Fruit fly (Drosophila melanogaster): ENCODE results near the gene CG32532.

Gene CG32532

dm6 chrX:19520376-19520775, 26.9 kb downstream of the CG32532 start:
- no peak for TF ChIP-seq tai (GFP tag; optimal IDR thresholded peaks at IDR 0.05)
- no peak for TF ChIP-seq foxo (GFP tag; optimal IDR thresholded peaks at IDR 0.05)
- TF ChIP-seq br (GFP tag; optimal IDR thresholded peaks at IDR 0.05), result no peak
- TF ChIP-seq Jra (GFP tag; optimal IDR thresholded peaks at IDR 0.05), result no peak
- no peak for TF ChIP-seq lola (GFP tag; optimal IDR thresholded peaks at IDR 0.05)
- TF ChIP-seq dl (GFP tag; optimal IDR thresholded peaks at IDR 0.05; ENCODE audit: insufficient read depth in 1 of 2, partially characterized antibody in 2 of 2), result no peak
- no peak for TF ChIP-seq sage (GFP tag; optimal IDR thresholded peaks at IDR 0.05)
- no peak for TF ChIP-seq OdsH (GFP tag; optimal IDR thresholded peaks at IDR 0.05)
- TF ChIP-seq CG9705 (GFP tag; optimal IDR thresholded peaks at IDR 0.05), result no peak
- no peak for TF ChIP-seq usp (GFP tag; optimal IDR thresholded peaks at IDR 0.05)
- TF ChIP-seq Abd-B (GFP tag; optimal IDR thresholded peaks at IDR 0.05), result no peak
- TF ChIP-seq Hr78 (GFP tag; optimal IDR thresholded peaks at IDR 0.05), result no peak
- no peak for TF ChIP-seq Mio (GFP tag; optimal IDR thresholded peaks at IDR 0.05)
- no peak for TF ChIP-seq CrebA (GFP tag; optimal IDR thresholded peaks at IDR 0.05; ENCODE audit: borderline replicate concordance)

- no peak for TF ChIP-seq fru (GFP tag; optimal IDR thresholded peaks at IDR 0.05)
- no peak for TF ChIP-seq dmrt93B (GFP tag; optimal IDR thresholded peaks at IDR 0.05)
- TF ChIP-seq dsf (GFP tag; optimal IDR thresholded peaks at IDR 0.05; ENCODE audit: borderline replicate concordance), result no peak
- no peak for TF ChIP-seq tai (GFP tag; optimal IDR thresholded peaks at IDR 0.05)
- no peak for TF ChIP-seq jim (GFP tag; optimal IDR thresholded peaks at IDR 0.05)
- no peak for TF ChIP-seq Abd-B (GFP tag; optimal IDR thresholded peaks at IDR 0.05)
Observed at dm6 chrX:19510204-19510603, 37.1 kb downstream of the CG32532 start.

- TF ChIP-seq rgr (GFP tag; optimal IDR thresholded peaks at IDR 0.05) (peak; percentile 37), pan (optimal IDR thresholded peaks at IDR 0.05) (no peak), Dfd (GFP tag; optimal IDR thresholded peaks at IDR 0.05) (no peak), br (GFP tag; optimal IDR thresholded peaks at IDR 0.05) (peak; percentile 12), Myc (optimal IDR thresholded peaks at IDR 0.05) (no peak), dsf (GFP tag; optimal IDR thresholded peaks at IDR 0.05; ENCODE audit: borderline replicate concordance) (no peak), foxo (GFP tag; optimal IDR thresholded peaks at IDR 0.05) (peak in 1 of 2 experiments; percentile 51), ey (GFP tag; optimal IDR thresholded peaks at IDR 0.05) (peak; percentile 29), fru (GFP tag; optimal IDR thresholded peaks at IDR 0.05) (peak; percentile 46), psq (GFP tag; optimal IDR thresholded peaks at IDR 0.05) (peak; percentile 93), Hnf4 (GFP tag; optimal IDR thresholded peaks at IDR 0.05) (no peak), Rel (GFP tag; optimal IDR thresholded peaks at IDR 0.05) (no peak), Rel (tag; optimal IDR thresholded peaks at IDR 0.05) (peak; percentile 77), Mio (GFP tag; optimal IDR thresholded peaks at IDR 0.05) (no peak), sv (GFP tag; optimal IDR thresholded peaks at IDR 0.05) (peak; percentile 22), OdsH (GFP tag; optimal IDR thresholded peaks at IDR 0.05) (peak; percentile 4), CG9705 (GFP tag; optimal IDR thresholded peaks at IDR 0.05) (no peak), Hr78 (GFP tag; optimal IDR thresholded peaks at IDR 0.05) (no peak), jim (GFP tag; optimal IDR thresholded peaks at IDR 0.05) (no peak), HLH106 (tag; optimal IDR thresholded peaks at IDR 0.05) (no peak), h (GFP tag; optimal IDR thresholded peaks at IDR 0.05) (peak; percentile 39)
Observed at dm6 chrX:19505334-19506185, 41.7 kb downstream of the CG32532 start.

- TF ChIP-seq psq (GFP tag; optimal IDR thresholded peaks at IDR 0.05) (no peak), Jra (GFP tag; optimal IDR thresholded peaks at IDR 0.05) (no peak), brk (GFP tag; optimal IDR thresholded peaks at IDR 0.05) (no peak), dl (GFP tag; optimal IDR thresholded peaks at IDR 0.05; ENCODE audit: insufficient read depth in 1 of 2, partially characterized antibody in 2 of 2) (no peak), Dif (GFP tag; optimal IDR thresholded peaks at IDR 0.05; ENCODE audit: partially characterized antibody) (no peak), br (GFP tag; optimal IDR thresholded peaks at IDR 0.05) (no peak), Sp1 (GFP tag; optimal IDR thresholded peaks at IDR 0.05) (no peak)
Observed at dm6 chrX:19504170-19504765, 43.0 kb downstream of the CG32532 start.
